Fruit fly (Drosophila melanogaster) whole organism, embryonic: Measurements from ENCODE around the gene CG31294.
A peak's percentile ranks its signal among the peaks of the same experiment; 100 is the strongest.

Source experiments
- Adf1 ChIP-seq: fragments of 200-800 bp; sonication (Bioruptor generic); IDR thresholded peaks from 2 replicates; pipeline ENCODE4 v1.3.6; 2022; ENCODE audit warnings: missing biosample characterization, missing genetic modification characterization
- Bgb ChIP-seq: fragments of 200-800 bp; sonication (Bioruptor generic); IDR thresholded peaks from 2 replicates; pipeline ENCODE4 v1.3.6; 2022; ENCODE audit warnings: missing biosample characterization, missing genetic modification characterization; ENCODE audit not compliant: partially characterized antibody
- CG11696 ChIP-seq: fragments of 200-800 bp; sonication (Bioruptor generic); IDR thresholded peaks from 2 replicates; pipeline ENCODE4 v1.3.6; 2022; ENCODE audit warnings: missing biosample characterization, missing genetic modification characterization
- CG11723 ChIP-seq: fragments of 200-800 bp; sonication (Bioruptor generic); optimal IDR thresholded peaks from 2 replicates; lab custom pipeline; 2017; ENCODE audit warnings: missing biosample characterization, mild to moderate bottlenecking, missing genetic modification characterization
- CG12236 ChIP-seq: fragments of 200-800 bp; sonication (Bioruptor generic); optimal IDR thresholded peaks from 2 replicates; lab custom pipeline; 2016; ENCODE audit warnings: missing biosample characterization, missing genetic modification characterization
- CG1233 ChIP-seq: fragments of 200-800 bp; sonication (Bioruptor generic); optimal IDR thresholded peaks from 4 replicates; lab custom pipeline; 2018; ENCODE audit warnings: missing biosample characterization, mild to moderate bottlenecking, missing genetic modification characterization
- CG13424 ChIP-seq: fragments of 200-800 bp; sonication (Bioruptor generic); optimal IDR thresholded peaks from 2 replicates; lab custom pipeline; 2019; ENCODE audit warnings: missing biosample characterization, mild to moderate bottlenecking, missing genetic modification characterization, moderate library complexity
- CG14667 ChIP-seq: fragments of 200-800 bp; sonication (Bioruptor generic); IDR thresholded peaks from 2 replicates; pipeline ENCODE4 v1.3.6; 2022; ENCODE audit warnings: missing biosample characterization, missing genetic modification characterization
- CG1602 ChIP-seq: fragments of 200-800 bp; sonication (Bioruptor generic); optimal IDR thresholded peaks from 3 replicates; lab custom pipeline; 2016; ENCODE audit warnings: missing biosample characterization, missing genetic modification characterization
- CG1647 ChIP-seq: fragments of 200-800 bp; sonication (Bioruptor generic); optimal IDR thresholded peaks from 3 replicates; lab custom pipeline; 2016; ENCODE audit warnings: missing biosample characterization, missing genetic modification characterization
- CG17186 ChIP-seq: fragments of 200-800 bp; sonication (Bioruptor generic); optimal IDR thresholded peaks from 3 replicates; lab custom pipeline; 2017; ENCODE audit warnings: missing biosample characterization, missing genetic modification reagents, missing genetic modification characterization
- CG2875 ChIP-seq: fragments of 200-800 bp; sonication (Bioruptor generic); optimal IDR thresholded peaks from 2 replicates; lab custom pipeline; 2017; ENCODE audit warnings: missing biosample characterization, mild to moderate bottlenecking, missing genetic modification characterization, missing genetic modification reagents
- CG3847 ChIP-seq: fragments of 200-800 bp; sonication (Bioruptor generic); IDR thresholded peaks from 2 replicates; pipeline ENCODE4 v1.3.6; 2022; ENCODE audit warnings: missing biosample characterization, missing genetic modification characterization
- CG4282 ChIP-seq: fragments of 200-800 bp; sonication (Bioruptor generic); optimal IDR thresholded peaks from 2 replicates; lab custom pipeline; 2016; ENCODE audit warnings: missing biosample characterization, missing genetic modification characterization
- CG4360 ChIP-seq: fragments of 200-800 bp; sonication (Bioruptor generic); IDR thresholded peaks from 2 replicates; pipeline ENCODE4 v1.3.6; 2022; ENCODE audit warnings: missing biosample characterization, missing genetic modification characterization
- CG6272 ChIP-seq: fragments of 200-800 bp; sonication (Bioruptor generic); IDR thresholded peaks from 2 replicates; pipeline ENCODE4 v1.3.6; 2022; ENCODE audit warnings: missing biosample characterization, missing genetic modification characterization
- CG6689 ChIP-seq: fragments of 200-800 bp; sonication (Bioruptor generic); IDR thresholded peaks from 2 replicates; pipeline ENCODE4 v1.3.6; 2022; ENCODE audit warnings: missing biosample characterization, missing genetic modification characterization
- CG8281 ChIP-seq: fragments of 200-800 bp; sonication (Bioruptor generic); optimal IDR thresholded peaks from 2 replicates; lab custom pipeline; 2018; ENCODE audit warnings: missing biosample characterization, mild to moderate bottlenecking, missing genetic modification characterization, moderate library complexity
- CG8388 ChIP-seq: fragments of 200-800 bp; sonication (Bioruptor generic); optimal IDR thresholded peaks from 2 replicates; lab custom pipeline; 2019; ENCODE audit warnings: missing biosample characterization, mild to moderate bottlenecking, missing genetic modification characterization, moderate library complexity
- Deaf1 ChIP-seq: fragments of 200-800 bp; optimal IDR thresholded peaks from 3 replicates; lab custom pipeline; 2019; ENCODE audit warnings: missing biosample characterization, mild to moderate bottlenecking, missing genetic modification characterization, moderate library complexity
- Dref ChIP-seq: fragments of 200-800 bp; sonication (Bioruptor generic); IDR thresholded peaks from 2 replicates; pipeline ENCODE4 v1.3.6; 2022; ENCODE audit warnings: missing biosample characterization, missing genetic modification characterization
- Drgx ChIP-seq: fragments of 200-800 bp; sonication (Bioruptor generic); IDR thresholded peaks from 2 replicates; pipeline ENCODE4 v1.3.6; 2022; ENCODE audit warnings: missing biosample characterization, missing genetic modification characterization
- Ets65A ChIP-seq: fragments of 200-800 bp; sonication (Bioruptor generic); peaks from one replicate; lab custom pipeline; 2016; ENCODE audit warnings: missing biosample characterization, missing genetic modification characterization
- HLHmδ ChIP-seq: fragments of 200-800 bp; sonication (Bioruptor generic); optimal IDR thresholded peaks from 2 replicates; lab custom pipeline; 2018; ENCODE audit warnings: missing biosample characterization, mild to moderate bottlenecking, missing genetic modification characterization, moderate library complexity
- NFAT ChIP-seq: fragments of 200-800 bp; sonication (Bioruptor generic); IDR thresholded peaks from 2 replicates; pipeline ENCODE4 v1.3.6; 2022; ENCODE audit warnings: missing biosample characterization, missing genetic modification characterization
- Oli ChIP-seq: fragments of 200-800 bp; sonication (Bioruptor generic); optimal IDR thresholded peaks from 2 replicates; lab custom pipeline; 2018; ENCODE audit warnings: missing biosample characterization, mild to moderate bottlenecking, missing genetic modification characterization, moderate library complexity
- Optix ChIP-seq: fragments of 200-800 bp; sonication (Bioruptor generic); IDR thresholded peaks from 3 replicates; pipeline ENCODE4 v1.3.6; 2022; ENCODE audit warnings: missing biosample characterization, missing genetic modification characterization
- Sin3A ChIP-seq: fragments of >200 bp; optimal IDR thresholded peaks from 2 replicates; lab custom pipeline; 2018
- Xrp1 ChIP-seq: fragments of 200-800 bp; sonication (Bioruptor generic); IDR thresholded peaks from 2 replicates; pipeline ENCODE4 v1.3.6; 2022; ENCODE audit warnings: missing biosample characterization, missing genetic modification characterization
- YL-1 ChIP-seq: fragments of 200-800 bp; sonication (Bioruptor generic); optimal IDR thresholded peaks from 3 replicates; lab custom pipeline; 2017; ENCODE audit warnings: missing biosample characterization, mild to moderate bottlenecking, missing genetic modification characterization
- ara ChIP-seq: fragments of 200-800 bp; sonication (Bioruptor generic); IDR thresholded peaks from 2 replicates; pipeline ENCODE4 v1.3.6; 2022; ENCODE audit warnings: missing biosample characterization, missing genetic modification characterization
- bowl ChIP-seq: fragments of 200-800 bp; sonication (Bioruptor generic); IDR thresholded peaks from 2 replicates; pipeline ENCODE4 v1.3.6; 2022; ENCODE audit warnings: missing biosample characterization, missing genetic modification characterization
- dm ChIP-seq: fragments of 200-800 bp; sonication (Bioruptor generic); optimal IDR thresholded peaks from 3 replicates; lab custom pipeline; 2016; ENCODE audit warnings: missing biosample characterization, missing genetic modification characterization
- fd102C ChIP-seq: fragments of 200-800 bp; sonication (Bioruptor generic); optimal IDR thresholded peaks from 2 replicates; lab custom pipeline; 2018; ENCODE audit warnings: missing biosample characterization, mild to moderate bottlenecking, missing genetic modification characterization, moderate library complexity
- gcm ChIP-seq: fragments of 200-800 bp; sonication (Bioruptor generic); optimal IDR thresholded peaks from 2 replicates; lab custom pipeline; 2019; ENCODE audit warnings: missing biosample characterization, mild to moderate bottlenecking, missing genetic modification characterization, moderate library complexity
- gem ChIP-seq: fragments of 200-800 bp; sonication (Bioruptor generic); optimal IDR thresholded peaks from 2 replicates; lab custom pipeline; 2019; ENCODE audit warnings: missing biosample characterization, mild to moderate bottlenecking, missing genetic modification characterization, moderate library complexity
- gro ChIP-seq: fragments of 200-800 bp; sonication (Bioruptor generic); optimal IDR thresholded peaks from 2 replicates; lab custom pipeline; 2016; ENCODE audit warnings: missing biosample characterization, missing genetic modification characterization
- ken ChIP-seq: fragments of 200-800 bp; sonication (Bioruptor generic); IDR thresholded peaks from 3 replicates; pipeline ENCODE4 v1.3.6; 2022; ENCODE audit warnings: missing biosample characterization, missing genetic modification characterization
- kni ChIP-seq: fragments of 200-800 bp; sonication (Bioruptor generic); optimal IDR thresholded peaks from 3 replicates; lab custom pipeline; 2017; ENCODE audit warnings: mild to moderate bottlenecking, missing biosample characterization, missing genetic modification reagents, missing genetic modification characterization
- nerfin-2 ChIP-seq: fragments of 200-800 bp; sonication (Bioruptor generic); IDR thresholded peaks from 2 replicates; pipeline ENCODE4 v1.3.6; 2022; ENCODE audit warnings: missing biosample characterization, missing genetic modification characterization; ENCODE audit not compliant: partially characterized antibody
- pan ChIP-seq, 4 experiments: fragments of >200 bp in 3 of 4; fragments of 200-800 bp in 1 of 4; sonication (Bioruptor generic) in 1 of 4; optimal IDR thresholded peaks in 3 of 4; IDR thresholded peaks in 1 of 4; 2 replicates each; pipeline versions ENCODE4 v1.3.6 to Lab custom; 2017 to 2022; ENCODE audit warnings: missing biosample characterization in 2 of 4, missing genetic modification characterization in 2 of 4, mixed read lengths in 1 of 4
- pita ChIP-seq: fragments of 200-800 bp; sonication (Bioruptor generic); optimal IDR thresholded peaks from 2 replicates; lab custom pipeline; 2017; ENCODE audit warnings: missing biosample characterization, mild to moderate bottlenecking, missing genetic modification characterization
- pnt ChIP-seq: fragments of 200-800 bp; sonication (Bioruptor generic); optimal IDR thresholded peaks from 3 replicates; lab custom pipeline; 2016; ENCODE audit warnings: missing biosample characterization, missing genetic modification characterization
- pum ChIP-seq: fragments of 200-800 bp; sonication (Bioruptor generic); optimal IDR thresholded peaks from 2 replicates; lab custom pipeline; 2016; ENCODE audit warnings: missing biosample characterization, missing genetic modification characterization
- sima ChIP-seq: fragments of 200-800 bp; sonication (Bioruptor generic); optimal IDR thresholded peaks from 2 replicates; lab custom pipeline; 2016; ENCODE audit warnings: missing biosample characterization, missing genetic modification characterization
- sob ChIP-seq: fragments of 200-800 bp; sonication (Bioruptor generic); IDR thresholded peaks from 2 replicates; pipeline ENCODE4 v1.3.6; 2022; ENCODE audit warnings: missing biosample characterization, missing genetic modification characterization
- stwl ChIP-seq: fragments of 200-800 bp; sonication (Bioruptor generic); optimal IDR thresholded peaks from 3 replicates; lab custom pipeline; 2018; ENCODE audit warnings: missing biosample characterization, mild to moderate bottlenecking, missing genetic modification characterization, moderate library complexity
- tgo ChIP-seq: fragments of 200-800 bp; sonication (Bioruptor generic); IDR thresholded peaks from 3 replicates; pipeline ENCODE4 v1.3.6; 2022; ENCODE audit warnings: missing biosample characterization, missing genetic modification characterization
- ttk ChIP-seq: fragments of 200-800 bp; sonication (Bioruptor generic); IDR thresholded peaks from 2 replicates; pipeline ENCODE4 v2.1.2; 2022; ENCODE audit warnings: missing biosample characterization, missing genetic modification characterization
- twi ChIP-seq: fragments of 200-800 bp; optimal IDR thresholded peaks from 2 replicates; lab custom pipeline; 2019; ENCODE audit warnings: missing biosample characterization, mild to moderate bottlenecking, missing genetic modification characterization, moderate library complexity
- vfl ChIP-seq: fragments of 200-800 bp; sonication (Bioruptor generic); optimal IDR thresholded peaks from 2 replicates; lab custom pipeline; 2016; ENCODE audit warnings: missing biosample characterization, missing genetic modification characterization
- zen ChIP-seq: fragments of 200-800 bp; sonication (Bioruptor generic); optimal IDR thresholded peaks from 3 replicates; lab custom pipeline; 2018; ENCODE audit warnings: missing biosample characterization, mild to moderate bottlenecking, missing genetic modification characterization, moderate library complexity

The CG31294 gene

dm6 chr3R:15670559-15670958 lies 45.8 kb downstream of the CG31294 start (continued):
- TF ChIP-seq ken (GFP tag; lab: Robert Waterston, UW) (no peak), pnt (GFP tag; lab: Kevin White, UChicago) (no peak), CG13424 (peak; percentile 12), Ets65A (GFP tag; lab: Kevin White, UChicago) (peak; percentile 89), vfl (GFP tag; lab: Kevin White, UChicago) (no peak), twi (tag; lab: Kevin White, UChicago) (peak; percentile 67), CG14667 (GFP tag; lab: Robert Waterston, UW) (no peak), pum (no peak), CG11723 (peak; percentile 10), sob (no peak), YL-1 (GFP tag; lab: Kevin White, UChicago) (no peak), Xrp1 (peak; percentile 61), CG6272 (GFP tag; lab: Robert Waterston, UW) (no peak), Deaf1 (tag; lab: Kevin White, UChicago) (peak; percentile 31), Adf1 (no peak), stwl (tag; lab: Kevin White, UChicago) (no peak), sima (GFP tag; lab: Kevin White, UChicago) (no peak), Optix (no peak), Bgb (GFP tag; lab: Robert Waterston, UW) (no peak), CG1647 (GFP tag; lab: Kevin White, UChicago) (no peak), CG4360 (GFP tag; lab: Robert Waterston, UW) (peak; percentile 26; the same call in 1 of the 2 replicates), gro (GFP tag; lab: Kevin White, UChicago) (no peak), fd102C (GFP tag; lab: Kevin White, UChicago) (peak; percentile 39), gem (no peak), CG1602 (GFP tag; lab: Kevin White, UChicago) (no peak), CG12236 (GFP tag; lab: Kevin White, UChicago) (peak; percentile 11), kni (peak; percentile 79), CG8281 (tag; lab: Kevin White, UChicago) (peak; percentile 9), CG8388 (GFP tag; lab: Kevin White, UChicago) (no peak), bowl (no peak), Drgx (GFP tag; lab: Robert Waterston, UW) (no peak), dm (GFP tag; lab: Kevin White, UChicago) (no peak), Sin3A (lab: Kevin White, UChicago) (no peak), CG11696 (GFP tag; lab: Robert Waterston, UW) (0 out of 2 replicates have a peak, but pooled peaks have one; percentile 23), tgo (GFP tag; lab: Robert Waterston, UW) (no peak), CG1233 (GFP tag; lab: Kevin White, UChicago) (peak; percentile 49), HLHmδ (GFP tag; lab: Kevin White, UChicago) (peak; percentile 58), CG6689 (GFP tag; lab: Robert Waterston, UW) (0 out of 2 replicates have a peak, but pooled peaks have one; percentile 11), CG2875 (GFP tag; lab: Kevin White, UChicago) (peak; percentile 33), CG4282 (GFP tag; lab: Kevin White, UChicago) (no peak), zen (tag; lab: Kevin White, UChicago) (no peak), CG3847 (GFP tag; lab: Robert Waterston, UW) (no peak), nerfin-2 (GFP tag; lab: Robert Waterston, UW) (no peak), ara (GFP tag; lab: Robert Waterston, UW) (0 out of 2 replicates have a peak, but pooled peaks have one; percentile 31), Oli (tag; lab: Kevin White, UChicago) (no peak), Dref (GFP tag; lab: Robert Waterston, UW) (no peak), pan (optimal IDR thresholded peaks at IDR 0.05; lab: Kevin White, UChicago) (no peak), pan (GFP tag; optimal IDR thresholded peaks at IDR 0.05 in 1 of 2, IDR thresholded peaks at IDR 0.05 in 1 of 2) (peak in 1 of 2 experiments; percentile 18), pita (GFP tag; lab: Kevin White, UChicago) (no peak), NFAT (GFP tag; lab: Robert Waterston, UW) (no peak), gcm (GFP tag; lab: Kevin White, UChicago) (peak; percentile 11), ttk (no peak), CG17186 (GFP tag; lab: Kevin White, UChicago) (no peak)
